Worm (Caenorhabditis elegans) whole organism, midembryonic: ENCODE results near the gene spp-19.
A peak's percentile ranks its signal among the peaks of the same experiment; 100 is the strongest.

Experiments
- T22C8.4 ChIP-seq: fragments of 200-800 bp; sonication (Bioruptor generic); IDR thresholded peaks from 2 replicates; pipeline ENCODE4 v1.3.6; 2022; ENCODE audit warnings: missing genetic modification characterization, missing compliant biosample characterization
- cog-1 ChIP-seq: sonication (generic microtip); optimal IDR thresholded peaks from 2 replicates; lab custom pipeline; 2016; ENCODE audit warnings: missing genetic modification characterization, missing compliant biosample characterization
- flt-1 ChIP-seq: fragments of 200-800 bp; sonication (Bioruptor generic); IDR thresholded peaks from 2 replicates; pipeline ENCODE4 v1.3.6; 2022; ENCODE audit warnings: missing genetic modification characterization, missing compliant biosample characterization
- klf-2 ChIP-seq: fragments of 200-800 bp; sonication (Bioruptor generic); conservative IDR thresholded peaks from 2 replicates; pipeline ENCODE4 v1.3.6; 2022; ENCODE audit warnings: missing genetic modification reagents, missing genetic modification characterization, missing compliant biosample characterization
- med-1 ChIP-seq: sonication (generic microtip); optimal IDR thresholded peaks from 2 replicates; lab custom pipeline; 2017; ENCODE audit warnings: missing genetic modification characterization, mild to moderate bottlenecking, missing compliant biosample characterization, antibody characterized with exemption, missing genetic modification reagents; ENCODE audit not compliant: insufficient read depth
- ref-1 ChIP-seq: fragments of 200-800 bp; sonication (Bioruptor generic); conservative IDR thresholded peaks from 2 replicates; pipeline ENCODE4 v1.3.6; 2022; ENCODE audit warnings: missing genetic modification reagents, missing genetic modification characterization, missing compliant biosample characterization
- tab-1 ChIP-seq: fragments of 200-800 bp; sonication (Bioruptor generic); IDR thresholded peaks from 2 replicates; pipeline ENCODE4 v1.3.6; 2022; ENCODE audit warnings: missing genetic modification characterization, missing compliant biosample characterization
- ztf-23 ChIP-seq: fragments of 200-800 bp; sonication (Bioruptor generic); IDR thresholded peaks from 2 replicates; pipeline ENCODE4 v1.3.6; 2022; ENCODE audit warnings: missing genetic modification reagents, missing genetic modification characterization, missing compliant biosample characterization
- ztf-29 ChIP-seq: fragments of 200-800 bp; sonication (Bioruptor generic); IDR thresholded peaks from 2 replicates; pipeline ENCODE4 v1.3.6; 2022; ENCODE audit warnings: missing genetic modification reagents, missing genetic modification characterization, missing compliant biosample characterization

ce11 chrV:6544999-6545398, 16.5 kb downstream of the spp-19 start:
- TF ChIP-seq flt-1 (GFP tag; lab: Robert Waterston, UW) (0 out of 2 replicates have a peak, but pooled peaks have one; percentile 6), ref-1 (GFP tag; lab: Robert Waterston, UW) (no peak), cog-1 (tag; lab: Kevin White, UChicago) (no peak), ztf-29 (GFP tag; lab: Robert Waterston, UW) (no peak), tab-1 (GFP tag; lab: Robert Waterston, UW) (no peak), T22C8.4 (GFP tag; lab: Robert Waterston, UW) (no peak), ztf-23 (no peak), klf-2 (GFP tag; lab: Robert Waterston, UW) (no peak), med-1 (no peak)
